Worm (Caenorhabditis elegans): ENCODE results near the gene F58H1.6.

The F58H1.6 gene

ce11 chrV:11933196-11934028, 9.0 kb upstream of the F58H1.6 start, which contains the start of the genes aman-2 and F58H1.3 (continued):
- peak; percentile 48 for TF ChIP-seq rnt-1 (tag; optimal IDR thresholded peaks at IDR 0.05)
- TF ChIP-seq nhr-232 (tag; optimal IDR thresholded peaks at IDR 0.05): no peak
- TF ChIP-seq hlh-30 (tag; optimal IDR thresholded peaks at IDR 0.05; ENCODE audit: insufficient read depth): no peak
- peak; percentile 76 for TF ChIP-seq ceh-2 (tag; optimal IDR thresholded peaks at IDR 0.05)
- TF ChIP-seq Y22D7AL.16 (tag; optimal IDR thresholded peaks at IDR 0.05): no peak
- no peak for TF ChIP-seq hlh-13 (GFP tag; optimal IDR thresholded peaks at IDR 0.05)
- no peak for TF ChIP-seq T23F11.4 (GFP tag; optimal IDR thresholded peaks at IDR 0.05)
- TF ChIP-seq lin-11 (tag; optimal IDR thresholded peaks at IDR 0.05): peak; percentile 28
- peak; percentile 85 for TF ChIP-seq fax-1 (tag; optimal IDR thresholded peaks at IDR 0.05)
- TF ChIP-seq ceh-18 (tag; optimal IDR thresholded peaks at IDR 0.05): peak; percentile 38
- no peak for TF ChIP-seq ceh-22 (tag; optimal IDR thresholded peaks at IDR 0.05)
- TF ChIP-seq hlh-6 (tag; optimal IDR thresholded peaks at IDR 0.05): no peak
- TF ChIP-seq pqm-1 (tag; optimal IDR thresholded peaks at IDR 0.05): peak; percentile 54
- TF ChIP-seq ceh-45 (GFP tag; IDR thresholded peaks at IDR 0.05): no peak
- TF ChIP-seq ceh-9 (tag; optimal IDR thresholded peaks at IDR 0.05): no peak
- TF ChIP-seq lim-6 (tag; optimal IDR thresholded peaks at IDR 0.05): peak; percentile 7
- no peak for TF ChIP-seq odd-2 (tag; optimal IDR thresholded peaks at IDR 0.05)
- no peak for TF ChIP-seq elt-4 (tag; optimal IDR thresholded peaks at IDR 0.05)
- TF ChIP-seq K09A11.1 (tag; optimal IDR thresholded peaks at IDR 0.05; ENCODE audit: insufficient read depth): no peak
- TF ChIP-seq pha-2 (tag; optimal IDR thresholded peaks at IDR 0.05): no peak
- no peak for TF ChIP-seq pros-1 (tag; optimal IDR thresholded peaks at IDR 0.05)
- TF ChIP-seq ceh-14 (tag; optimal IDR thresholded peaks at IDR 0.05): peak; percentile 86
- TF ChIP-seq unc-42 (tag; optimal IDR thresholded peaks at IDR 0.05): peak; percentile 63
- no peak for TF ChIP-seq unc-55 (GFP tag; optimal IDR thresholded peaks at IDR 0.05)
- TF ChIP-seq mec-3 (tag; optimal IDR thresholded peaks at IDR 0.05; ENCODE audit: borderline replicate concordance): no peak
- no peak for TF ChIP-seq ceh-30 (tag; optimal IDR thresholded peaks at IDR 0.05)
- TF ChIP-seq elt-2 (tag; optimal IDR thresholded peaks at IDR 0.05): peak; percentile 89
- TF ChIP-seq unc-3 (GFP tag; conservative IDR thresholded peaks at IDR 0.05): no peak
- peak; percentile 68 for TF ChIP-seq unc-3 (tag; optimal IDR thresholded peaks at IDR 0.05)
- TF ChIP-seq dve-1 (tag; optimal IDR thresholded peaks at IDR 0.05): no peak
- no peak for TF ChIP-seq syd-9 (tag; optimal IDR thresholded peaks at IDR 0.05)
- no peak for TF ChIP-seq sdc-2 (tag; optimal IDR thresholded peaks at IDR 0.05)
- TF ChIP-seq tbx-2 (tag; optimal IDR thresholded peaks at IDR 0.05): peak; percentile 89
- TF ChIP-seq tbx-7 (tag; optimal IDR thresholded peaks at IDR 0.05): peak; percentile 82
- TF ChIP-seq ttx-3 (tag; optimal IDR thresholded peaks at IDR 0.05): peak; percentile 57

ce11 chrV:11934848-11935247, 7.6 kb upstream of the F58H1.6 start, which contains the start of gene F58H1.8:
TSS of gene F58H1.8 (plus strand) at chrV:11935148.
- no peak for TF ChIP-seq pros-1 (tag; optimal IDR thresholded peaks at IDR 0.05)
- TF ChIP-seq T23F11.4 (GFP tag; optimal IDR thresholded peaks at IDR 0.05): no peak
- no peak for TF ChIP-seq fax-1 (tag; optimal IDR thresholded peaks at IDR 0.05)

ce11 chrV:11937710-11938109, 4.7 kb upstream of the F58H1.6 start, which contains the start of gene gpla-1:
TSS of gene gpla-1 (minus strand) at chrV:11937810.
- no peak for TF ChIP-seq F13H6.1 (tag; optimal IDR thresholded peaks at IDR 0.05)
- no peak for TF ChIP-seq hlh-15 (tag; optimal IDR thresholded peaks at IDR 0.05)
- no peak for TF ChIP-seq K02D7.2 (tag; optimal IDR thresholded peaks at IDR 0.05)
- TF ChIP-seq C38D4.7 (GFP tag; optimal IDR thresholded peaks at IDR 0.05): no peak
- TF ChIP-seq mec-3 (tag; optimal IDR thresholded peaks at IDR 0.05; ENCODE audit: borderline replicate concordance): no peak
- TF ChIP-seq eyg-1 (tag; optimal IDR thresholded peaks at IDR 0.05): no peak
- no peak for TF ChIP-seq pha-4 (tag; optimal IDR thresholded peaks at IDR 0.05)
- TF ChIP-seq ama-1 (optimal IDR thresholded peaks at IDR 0.05): no peak
- no peak for TF ChIP-seq ceh-6 (GFP tag; optimal IDR thresholded peaks at IDR 0.05)
- no peak for TF ChIP-seq ceh-34 (tag; optimal IDR thresholded peaks at IDR 0.05)
- TF ChIP-seq lin-11 (tag; optimal IDR thresholded peaks at IDR 0.05): no peak
- TF ChIP-seq nhr-11 (tag; optimal IDR thresholded peaks at IDR 0.05): no peak
- TF ChIP-seq ets-4 (tag; optimal IDR thresholded peaks at IDR 0.05): no peak
- TF ChIP-seq lim-6 (tag; optimal IDR thresholded peaks at IDR 0.05): no peak
- no peak for TF ChIP-seq T23F11.4 (GFP tag; optimal IDR thresholded peaks at IDR 0.05)
